Fruit fly (Drosophila melanogaster): ENCODE measurements around the gene CG32264.

Gene CG32264

DNA sequence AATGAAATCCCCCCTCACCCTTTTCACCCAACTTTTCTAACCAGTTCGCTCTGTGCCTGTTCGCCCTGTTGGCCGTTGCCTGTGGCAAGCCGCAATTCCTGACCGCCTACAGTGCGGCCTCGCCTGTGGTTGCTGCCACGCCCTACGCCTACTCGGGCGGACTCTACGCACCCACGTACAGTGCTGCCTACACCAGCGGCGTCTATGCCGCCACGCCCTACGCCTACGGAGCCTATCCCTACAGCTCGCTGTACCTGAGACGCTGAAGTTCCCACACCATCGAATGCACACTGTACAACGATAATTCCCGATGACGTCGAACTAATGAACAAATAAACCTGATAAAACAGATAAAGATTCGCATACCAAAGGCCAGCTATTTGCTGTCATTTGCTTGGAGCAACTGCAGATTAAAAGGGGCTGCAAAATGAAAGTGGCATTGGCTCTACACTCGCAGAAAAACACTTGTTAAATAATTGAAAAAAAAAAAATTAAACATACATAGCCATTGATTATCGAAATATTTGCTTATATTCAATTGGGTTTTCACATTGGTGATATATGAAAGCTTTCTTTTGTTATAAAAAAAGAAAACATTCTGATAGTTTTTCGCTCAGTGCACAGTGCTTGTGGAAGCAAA is 15.1 kb downstream of the CG32264 start (continued):
- TF ChIP-seq lov (optimal IDR thresholded peaks at IDR 0.05) (no peak), lov (GFP tag; IDR thresholded peaks at IDR 0.05) (0 out of 3 replicates have a peak, but pooled peaks have one; percentile 29), CG9817 (tag; optimal IDR thresholded peaks at IDR 0.05) (no peak), CG11560 (tag; IDR thresholded peaks at IDR 0.05) (0 out of 3 replicates have a peak, but pooled peaks have one; percentile 21), H2.0 (GFP tag; IDR thresholded peaks at IDR 0.05) (0 out of 2 replicates have a peak, but pooled peaks have one; percentile 25), dysf (GFP tag; IDR thresholded peaks at IDR 0.05) (peak; percentile 52), Sox102F (GFP tag; optimal IDR thresholded peaks at IDR 0.05) (peak; percentile 15), Ets97D (GFP tag; optimal IDR thresholded peaks at IDR 0.05) (no peak), CG30403 (GFP tag; optimal IDR thresholded peaks at IDR 0.05) (peak; percentile 23), CoRest (tag; optimal IDR thresholded peaks at IDR 0.05) (no peak), CG14710 (tag; optimal IDR thresholded peaks at IDR 0.05) (no peak), HmgZ (tag; optimal IDR thresholded peaks at IDR 0.05) (no peak), fu2 (GFP tag; optimal IDR thresholded peaks at IDR 0.05) (no peak), Xrp1 (GFP tag; IDR thresholded peaks at IDR 0.05) (no peak), cas (GFP tag; IDR thresholded peaks at IDR 0.05) (no peak), Ssrp (tag; optimal IDR thresholded peaks at IDR 0.05) (no peak), CG9797 (GFP tag; optimal IDR thresholded peaks at IDR 0.05) (no peak), CG17328 (GFP tag; IDR thresholded peaks at IDR 0.05) (no peak), HLH3B (GFP tag; IDR thresholded peaks at IDR 0.05) (no peak), CG6791 (GFP tag; IDR thresholded peaks at IDR 0.05; ENCODE audit: partially characterized antibody) (0 out of 3 replicates have a peak, but pooled peaks have one; percentile 20), Camta (GFP tag; optimal IDR thresholded peaks at IDR 0.05) (no peak), CG11695 (GFP tag; IDR thresholded peaks at IDR 0.05) (no peak), psq (GFP tag; optimal IDR thresholded peaks at IDR 0.05) (no peak), lmd (GFP tag; IDR thresholded peaks at IDR 0.05) (0 out of 2 replicates have a peak, but pooled peaks have one; percentile 16), Hmr (GFP tag; optimal IDR thresholded peaks at IDR 0.05) (no peak), CG9727 (GFP tag; optimal IDR thresholded peaks at IDR 0.05) (peak; percentile 12), CG17359 (tag; optimal IDR thresholded peaks at IDR 0.05) (no peak), kah (GFP tag; optimal IDR thresholded peaks at IDR 0.05) (no peak), exex (tag; optimal IDR thresholded peaks at IDR 0.05) (no peak), Dbx (GFP tag; IDR thresholded peaks at IDR 0.05) (0 out of 3 replicates have a peak, but pooled peaks have one; percentile 32), Dip2 (GFP tag; IDR thresholded peaks at IDR 0.05) (no peak), Med (GFP tag) (peak; percentile 45), Hr3 (GFP tag; optimal IDR thresholded peaks at IDR 0.05) (no peak), E2f1 (GFP tag; IDR thresholded peaks at IDR 0.05) (no peak), Nf-YC (tag; optimal IDR thresholded peaks at IDR 0.05) (no peak), ken (GFP tag; IDR thresholded peaks at IDR 0.05) (0 out of 3 replicates have a peak, but pooled peaks have one; percentile 7), dati (GFP tag; IDR thresholded peaks at IDR 0.05) (no peak), CG7357 (GFP tag; IDR thresholded peaks at IDR 0.05) (no peak), fru (optimal IDR thresholded peaks at IDR 0.05) (no peak), CG16779 (GFP tag; IDR thresholded peaks at IDR 0.05) (0 out of 2 replicates have a peak, but pooled peaks have one; percentile 36), dimm (GFP tag; IDR thresholded peaks at IDR 0.05) (0 out of 2 replicates have a peak, but pooled peaks have one; percentile 22), Six4 (GFP tag; optimal IDR thresholded peaks at IDR 0.05) (no peak), tup (GFP tag; optimal IDR thresholded peaks at IDR 0.05) (no peak), prd (optimal IDR thresholded peaks at IDR 0.05) (no peak), prd (GFP tag; IDR thresholded peaks at IDR 0.05) (peak; percentile 22; the same call in 1 of the 3 replicates), CG18599 (GFP tag; optimal IDR thresholded peaks at IDR 0.05) (no peak), Ada2b (GFP tag; IDR thresholded peaks at IDR 0.05) (0 out of 2 replicates have a peak, but pooled peaks have one; percentile 4), pb (GFP tag; optimal IDR thresholded peaks at IDR 0.05) (no peak), Opbp (GFP tag; IDR thresholded peaks at IDR 0.05; ENCODE audit: partially characterized antibody) (no peak; the same call in 2 of the 3 replicates), CG7987 (GFP tag; optimal IDR thresholded peaks at IDR 0.05) (no peak), crol (GFP tag; IDR thresholded peaks at IDR 0.05) (no peak)
